Worm (Caenorhabditis elegans) whole organism, L3 larva: ENCODE results near the gene T20B3.1.

Experiments
- aly-2 ChIP-seq: fragments of 150-350 bp; optimal IDR thresholded peaks from 2 replicates; lab custom pipeline; 2014; ENCODE audit warnings: missing biosample characterization, missing genetic modification characterization
- ama-1 ChIP-seq: fragments of 150-350 bp; optimal IDR thresholded peaks from 2 replicates; lab custom pipeline; 2018
- ceh-16 ChIP-seq: sonication (generic microtip); optimal IDR thresholded peaks from 2 replicates; lab custom pipeline; 2017; ENCODE audit warnings: missing biosample characterization, missing genetic modification characterization
- ceh-28 ChIP-seq: fragments of 150-350 bp; optimal IDR thresholded peaks from 2 replicates; lab custom pipeline; 2014; ENCODE audit warnings: missing biosample characterization, missing genetic modification reagents, missing genetic modification characterization
- ceh-82 ChIP-seq: fragments of 150-350 bp; optimal IDR thresholded peaks from 2 replicates; lab custom pipeline; 2014; ENCODE audit warnings: missing biosample characterization, missing genetic modification characterization
- ceh-9 ChIP-seq: sonication (generic microtip); optimal IDR thresholded peaks from 2 replicates; lab custom pipeline; 2018; ENCODE audit warnings: missing biosample characterization, missing genetic modification characterization
- daf-12 ChIP-seq: fragments of 150-350 bp; optimal IDR thresholded peaks from 2 replicates; lab custom pipeline; 2014; ENCODE audit warnings: missing biosample characterization, missing genetic modification reagents, missing genetic modification characterization
- elt-1 ChIP-seq: fragments of 150-350 bp; optimal IDR thresholded peaks from 2 replicates; lab custom pipeline; 2014; ENCODE audit warnings: missing biosample characterization, missing genetic modification characterization
- elt-2 ChIP-seq: sonication (generic microtip); optimal IDR thresholded peaks from 2 replicates; lab custom pipeline; 2016; ENCODE audit warnings: missing genetic modification reagents, mild to moderate bottlenecking, missing genetic modification characterization, missing compliant biosample characterization
- fkh-10 ChIP-seq: sonication (generic microtip); optimal IDR thresholded peaks from 2 replicates; lab custom pipeline; 2017; ENCODE audit warnings: missing biosample characterization, missing genetic modification reagents, missing genetic modification characterization
- fos-1 ChIP-seq: fragments of 150-350 bp; optimal IDR thresholded peaks from 2 replicates; lab custom pipeline; 2014; ENCODE audit warnings: missing biosample characterization, missing genetic modification characterization
- lin-39 ChIP-seq: fragments of 150-350 bp; optimal IDR thresholded peaks from 2 replicates; lab custom pipeline; 2018; ENCODE audit warnings: missing biosample characterization, missing genetic modification reagents, missing genetic modification characterization
- mdl-1 ChIP-seq: fragments of 150-350 bp; optimal IDR thresholded peaks from 2 replicates; lab custom pipeline; 2014; ENCODE audit warnings: missing biosample characterization, missing genetic modification characterization
- nfya-1 ChIP-seq: sonication (generic microtip); optimal IDR thresholded peaks from 2 replicates; lab custom pipeline; 2017; ENCODE audit warnings: missing genetic modification characterization, mild to moderate bottlenecking, missing compliant biosample characterization, antibody characterized with exemption, moderate library complexity; ENCODE audit not compliant: insufficient read depth
- nhr-12 ChIP-seq: fragments of 150-350 bp; optimal IDR thresholded peaks from 2 replicates; lab custom pipeline; 2014; ENCODE audit warnings: missing biosample characterization, missing genetic modification characterization
- nhr-23 ChIP-seq: fragments of 150-350 bp; optimal IDR thresholded peaks from 2 replicates; lab custom pipeline; 2014; ENCODE audit warnings: missing biosample characterization, missing genetic modification reagents, missing genetic modification characterization
- nhr-237 ChIP-seq: fragments of 150-350 bp; optimal IDR thresholded peaks from 2 replicates; lab custom pipeline; 2014; ENCODE audit warnings: missing biosample characterization, missing genetic modification characterization
- nhr-25 ChIP-seq: sonication (generic microtip); optimal IDR thresholded peaks from 2 replicates; lab custom pipeline; 2017; ENCODE audit warnings: missing biosample characterization, missing genetic modification characterization
- nhr-28 ChIP-seq: fragments of 150-350 bp; optimal IDR thresholded peaks from 2 replicates; lab custom pipeline; 2014; ENCODE audit warnings: missing biosample characterization, missing genetic modification characterization
- nhr-67 ChIP-seq: fragments of 150-350 bp; optimal IDR thresholded peaks from 2 replicates; lab custom pipeline; 2014; ENCODE audit warnings: missing biosample characterization, missing genetic modification characterization
- nhr-77 ChIP-seq: fragments of 150-350 bp; optimal IDR thresholded peaks from 2 replicates; lab custom pipeline; 2014; ENCODE audit warnings: missing biosample characterization, missing genetic modification characterization
- pqm-1 ChIP-seq: fragments of 150-350 bp; optimal IDR thresholded peaks from 2 replicates; lab custom pipeline; 2017; ENCODE audit warnings: missing biosample characterization, missing genetic modification characterization, inconsistent platforms
- skn-1 ChIP-seq: fragments of 150-350 bp; optimal IDR thresholded peaks from 2 replicates; lab custom pipeline; 2014; ENCODE audit warnings: missing biosample characterization, missing genetic modification characterization
- snpc-4 ChIP-seq: fragments of 150-350 bp; optimal IDR thresholded peaks from 2 replicates; lab custom pipeline; 2014; ENCODE audit warnings: missing biosample characterization, missing genetic modification characterization
- tbx-2 ChIP-seq: sonication (generic microtip); optimal IDR thresholded peaks from 2 replicates; lab custom pipeline; 2016; ENCODE audit warnings: mild to moderate bottlenecking, missing genetic modification characterization, missing compliant biosample characterization
- unc-39 ChIP-seq: sonication (generic microtip); optimal IDR thresholded peaks from 4 replicates; lab custom pipeline; 2017; ENCODE audit warnings: missing biosample characterization, missing genetic modification characterization
- unc-62 ChIP-seq: fragments of 150-350 bp; sonication (generic microtip); optimal IDR thresholded peaks from 4 replicates; lab custom pipeline; 2014; ENCODE audit warnings: missing biosample characterization, missing genetic modification reagents, missing genetic modification characterization
- zag-1 ChIP-seq: fragments of 150-350 bp; optimal IDR thresholded peaks from 2 replicates; lab custom pipeline; 2014; ENCODE audit warnings: missing biosample characterization, missing genetic modification characterization
- ztf-11 ChIP-seq: fragments of 150-350 bp; optimal IDR thresholded peaks from 2 replicates; lab custom pipeline; 2014; ENCODE audit warnings: missing biosample characterization, missing genetic modification characterization

The T20B3.1 gene

ce11 chrV:16861719-16862118, 46.4 kb downstream of the T20B3.1 start, which contains the start of the genes clec-32 and clec-24:
TSS of gene clec-32 (minus strand) at chrV:16861819.
TSS of gene clec-24 (plus strand) at chrV:16862012.
- TF ChIP-seq ama-1 (lab: Kevin White, UChicago) (no peak), snpc-4 (tag; lab: Kevin White, UChicago) (no peak), nhr-25 (tag; lab: Kevin White, UChicago) (no peak), elt-1 (no peak), skn-1 (tag; lab: Kevin White, UChicago) (no peak), nhr-77 (tag; lab: Kevin White, UChicago) (no peak), ceh-82 (no peak), nhr-12 (no peak), unc-39 (tag; lab: Kevin White, UChicago) (no peak), daf-12 (tag; lab: Kevin White, UChicago) (no peak), nhr-23 (no peak), unc-62 (no peak), tbx-2 (tag; lab: Kevin White, UChicago) (no peak), pqm-1 (tag; lab: Kevin White, UChicago) (no peak), ceh-28 (no peak), ztf-11 (tag; lab: Kevin White, UChicago) (no peak)

DNA sequence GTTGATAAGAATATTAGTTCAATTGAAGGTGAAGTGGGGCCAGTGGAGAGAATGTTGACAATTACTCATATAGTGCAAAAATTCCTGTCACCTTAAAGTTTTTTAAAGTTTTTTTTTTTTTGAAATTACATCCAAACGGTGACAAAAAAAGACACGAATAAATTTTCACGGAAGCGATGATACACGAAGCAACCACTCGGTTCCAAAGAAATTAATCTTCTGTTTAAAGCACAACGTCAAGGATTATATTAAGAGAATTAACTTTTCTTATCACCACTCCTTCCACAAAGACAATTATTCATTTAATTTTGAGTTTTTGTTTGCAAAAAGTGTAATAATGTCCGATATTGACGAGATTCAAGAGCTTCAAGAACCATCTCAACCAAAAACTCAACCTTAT, 50.0 kb downstream of the T20B3.1 start, which contains the start of gene clec-28:
Gene clec-28 (plus strand): TSS at position 301 of the 400 bp plus-strand sequence.
- TF ChIP-seq mdl-1 (tag; lab: Kevin White, UChicago) (no peak), fkh-10 (GFP tag; lab: Kevin White, UChicago) (no peak), skn-1 (tag; lab: Kevin White, UChicago) (no peak), nhr-12 (no peak), daf-12 (tag; lab: Kevin White, UChicago) (no peak), elt-2 (tag; lab: Kevin White, UChicago) (no peak), nhr-237 (tag; lab: Kevin White, UChicago) (no peak), ceh-16 (tag; lab: Kevin White, UChicago) (no peak), zag-1 (tag; lab: Kevin White, UChicago) (no peak), snpc-4 (tag; lab: Kevin White, UChicago) (no peak), aly-2 (tag; lab: Kevin White, UChicago) (no peak), ceh-9 (tag; lab: Kevin White, UChicago) (no peak), tbx-2 (tag; lab: Kevin White, UChicago) (no peak), lin-39 (tag; lab: Kevin White, UChicago) (no peak), nhr-28 (tag; lab: Kevin White, UChicago) (no peak), nhr-67 (tag; lab: Kevin White, UChicago) (no peak), fos-1 (tag; lab: Kevin White, UChicago) (no peak), ceh-28 (no peak)

ce11 chrV:16869740-16870139, 54.4 kb downstream of the T20B3.1 start, which contains the start of gene clec-33:
TSS of gene clec-33 (minus strand) at chrV:16869840.
- TF ChIP-seq nfya-1 (tag; lab: Kevin White, UChicago) (no peak), fkh-10 (GFP tag; lab: Kevin White, UChicago) (no peak)
